Worm (Caenorhabditis elegans) whole organism, midembryonic: ENCODE measurements around the gene C18E9.2.

Source experiments
- T22C8.4 ChIP-seq: fragments of 200-800 bp; sonication (Bioruptor generic); IDR thresholded peaks from 2 replicates; pipeline ENCODE4 v1.3.6; 2022; ENCODE audit warnings: missing genetic modification characterization, missing compliant biosample characterization
- cog-1 ChIP-seq: sonication (generic microtip); optimal IDR thresholded peaks from 2 replicates; lab custom pipeline; 2016; ENCODE audit warnings: missing genetic modification characterization, missing compliant biosample characterization
- flt-1 ChIP-seq: fragments of 200-800 bp; sonication (Bioruptor generic); IDR thresholded peaks from 2 replicates; pipeline ENCODE4 v1.3.6; 2022; ENCODE audit warnings: missing genetic modification characterization, missing compliant biosample characterization
- klf-2 ChIP-seq: fragments of 200-800 bp; sonication (Bioruptor generic); conservative IDR thresholded peaks from 2 replicates; pipeline ENCODE4 v1.3.6; 2022; ENCODE audit warnings: missing genetic modification reagents, missing genetic modification characterization, missing compliant biosample characterization
- med-1 ChIP-seq: sonication (generic microtip); optimal IDR thresholded peaks from 2 replicates; lab custom pipeline; 2017; ENCODE audit warnings: missing genetic modification characterization, mild to moderate bottlenecking, missing compliant biosample characterization, antibody characterized with exemption, missing genetic modification reagents; ENCODE audit not compliant: insufficient read depth
- ref-1 ChIP-seq: fragments of 200-800 bp; sonication (Bioruptor generic); conservative IDR thresholded peaks from 2 replicates; pipeline ENCODE4 v1.3.6; 2022; ENCODE audit warnings: missing genetic modification reagents, missing genetic modification characterization, missing compliant biosample characterization
- tab-1 ChIP-seq: fragments of 200-800 bp; sonication (Bioruptor generic); IDR thresholded peaks from 2 replicates; pipeline ENCODE4 v1.3.6; 2022; ENCODE audit warnings: missing genetic modification characterization, missing compliant biosample characterization
- ztf-29 ChIP-seq: fragments of 200-800 bp; sonication (Bioruptor generic); IDR thresholded peaks from 2 replicates; pipeline ENCODE4 v1.3.6; 2022; ENCODE audit warnings: missing genetic modification reagents, missing genetic modification characterization, missing compliant biosample characterization

DNA sequence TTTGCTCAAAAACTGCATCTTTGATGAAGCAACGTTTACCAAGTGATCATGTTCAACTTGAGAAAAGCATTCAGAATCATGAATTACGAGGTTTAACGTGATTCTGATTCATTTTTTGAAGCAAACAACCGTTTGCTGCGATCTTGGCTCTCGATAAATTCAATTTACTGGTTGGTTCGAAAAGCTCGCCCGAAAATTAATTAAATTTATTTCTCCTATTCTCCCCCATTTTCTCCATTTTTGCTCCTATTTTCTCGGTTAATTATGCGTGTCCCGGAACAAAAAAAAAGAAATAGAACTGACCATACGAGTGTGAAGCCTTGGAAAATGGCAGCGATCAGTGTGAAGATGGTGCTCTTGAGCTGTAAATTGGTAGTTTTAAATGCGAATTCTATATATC lies 7.9 kb upstream of the C18E9.2 start:
- TF ChIP-seq tab-1 (GFP tag; lab: Robert Waterston, UW) (no peak), T22C8.4 (GFP tag; lab: Robert Waterston, UW) (no peak), ztf-29 (GFP tag; lab: Robert Waterston, UW) (no peak), flt-1 (GFP tag; lab: Robert Waterston, UW) (no peak), med-1 (no peak), ref-1 (no peak), klf-2 (GFP tag; lab: Robert Waterston, UW) (no peak), cog-1 (tag; lab: Kevin White, UChicago) (no peak)
